Worm (Caenorhabditis elegans): ENCODE results near the gene ddi-1.

ce11 chrIV:6529832-6530231, 7.2 kb downstream of the ddi-1 start:
- no peak for TF ChIP-seq nfya-2 (GFP tag; IDR thresholded peaks at IDR 0.05)
- no peak for TF ChIP-seq lin-35 (GFP tag; optimal IDR thresholded peaks at IDR 0.05)
- TF ChIP-seq unc-62 (GFP tag; optimal IDR thresholded peaks at IDR 0.05) = no peak
- TF ChIP-seq sdz-38 (tag; optimal IDR thresholded peaks at IDR 0.05) = no peak
- no peak for TF ChIP-seq ekl-4 (GFP tag; IDR thresholded peaks at IDR 0.05)
- no peak for TF ChIP-seq ztf-6 (GFP tag; IDR thresholded peaks at IDR 0.05)
- no peak for TF ChIP-seq madf-8 (GFP tag; conservative IDR thresholded peaks at IDR 0.05)
